In the genomic region with DNA sequence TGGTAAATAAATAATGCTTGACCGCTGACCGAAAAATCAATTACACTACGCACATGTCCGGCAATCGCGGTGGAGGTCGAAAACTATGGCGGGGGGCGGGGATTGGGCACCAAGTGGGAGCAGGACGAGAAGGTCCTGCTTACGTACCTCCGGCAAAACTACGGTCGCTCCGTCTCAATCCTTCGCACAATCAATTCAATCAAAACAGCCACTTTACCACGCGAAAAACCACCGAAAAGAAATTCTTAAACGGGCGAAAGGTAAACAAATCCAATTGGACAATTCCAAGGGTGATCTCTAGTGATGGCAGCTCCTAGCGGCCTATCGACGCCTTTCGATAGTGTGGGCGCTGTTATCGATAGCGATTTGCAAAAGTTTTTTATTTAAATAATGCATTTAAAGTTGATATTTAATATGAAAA, we compare ENCODE assay signal across 1 fruit fly cellular context.
TF ChIP-seq lines count a peak whose summit lies in the region.

Nadsyn (minus strand) TSS at position 304 of the 421 bp plus-strand sequence.

TF ChIP-seq in whole organism, embryonic, 481 proteins besides CTCF, POLR2A, EP300 and RAD21 (continued from another document and continues in another):
- no peak for TF ChIP-seq CG9437 (GFP tag; optimal IDR thresholded peaks at IDR 0.05; lab: Kevin White, UChicago)
- TF ChIP-seq CG7786 (GFP tag; optimal IDR thresholded peaks at IDR 0.05; lab: Kevin White, UChicago), result no peak
- TF ChIP-seq CG10959 (GFP tag; IDR thresholded peaks at IDR 0.05; lab: Robert Waterston, UW), result no peak
- TF ChIP-seq CG6175 (GFP tag; IDR thresholded peaks at IDR 0.05; lab: Robert Waterston, UW), result no peak
- peak; percentile 79 for TF ChIP-seq Doc3 (GFP tag; IDR thresholded peaks at IDR 0.05; lab: Robert Waterston, UW; ENCODE audit: partially characterized antibody)
- no peak for TF ChIP-seq CG4360 (GFP tag; IDR thresholded peaks at IDR 0.05; lab: Robert Waterston, UW)
- TF ChIP-seq ara (GFP tag; IDR thresholded peaks at IDR 0.05; lab: Robert Waterston, UW), result no peak
- TF ChIP-seq CG6272 (GFP tag; IDR thresholded peaks at IDR 0.05; lab: Robert Waterston, UW), result no peak
- no peak for TF ChIP-seq bcd (GFP tag; optimal IDR thresholded peaks at IDR 0.05; lab: Kevin White, UChicago)
- no peak for TF ChIP-seq Tbp (GFP tag; optimal IDR thresholded peaks at IDR 0.05; lab: Kevin White, UChicago)
- no peak for TF ChIP-seq psq (GFP tag; optimal IDR thresholded peaks at IDR 0.05; lab: Kevin White, UChicago)
- TF ChIP-seq CG4617 (GFP tag; optimal IDR thresholded peaks at IDR 0.05; lab: Kevin White, UChicago; ENCODE audit: borderline replicate concordance), result peak; percentile 14
- no peak for TF ChIP-seq zfh2 (GFP tag; optimal IDR thresholded peaks at IDR 0.05; lab: Kevin White, UChicago)
- no peak for TF ChIP-seq BtbVII (GFP tag; optimal IDR thresholded peaks at IDR 0.05; lab: Kevin White, UChicago)
- TF ChIP-seq Mrtf (GFP tag; IDR thresholded peaks at IDR 0.05; lab: Robert Waterston, UW), result no peak
- TF ChIP-seq cg (GFP tag; optimal IDR thresholded peaks at IDR 0.05; lab: Kevin White, UChicago), result no peak
- TF ChIP-seq gro (GFP tag; optimal IDR thresholded peaks at IDR 0.05; lab: Kevin White, UChicago), result no peak
- TF ChIP-seq B-H2 (GFP tag; optimal IDR thresholded peaks at IDR 0.05; lab: Kevin White, UChicago), result no peak
- TF ChIP-seq sr (GFP tag; IDR thresholded peaks at IDR 0.05; lab: Robert Waterston, UW), result no peak
- TF ChIP-seq CG33557 (GFP tag; optimal IDR thresholded peaks at IDR 0.05; lab: Kevin White, UChicago), result no peak
- no peak for TF ChIP-seq CG7372 (GFP tag; IDR thresholded peaks at IDR 0.05; lab: Robert Waterston, UW)
- TF ChIP-seq CG9932 (GFP tag; IDR thresholded peaks at IDR 0.05; lab: Robert Waterston, UW), result 0 out of 2 replicates have a peak, but pooled peaks have one; percentile 17
- TF ChIP-seq CG9609 (GFP tag; optimal IDR thresholded peaks at IDR 0.05; lab: Kevin White, UChicago), result no peak
- no peak for TF ChIP-seq Lhr (GFP tag; optimal IDR thresholded peaks at IDR 0.05; lab: Kevin White, UChicago)
- TF ChIP-seq CG13296 (GFP tag; optimal IDR thresholded peaks at IDR 0.05; lab: Kevin White, UChicago), result no peak
- no peak for TF ChIP-seq CG6765 (GFP tag; optimal IDR thresholded peaks at IDR 0.05; lab: Kevin White, UChicago)
- TF ChIP-seq HLH3B (GFP tag; IDR thresholded peaks at IDR 0.05; lab: Robert Waterston, UW), result no peak
- no peak for TF ChIP-seq Abd-B (GFP tag; optimal IDR thresholded peaks at IDR 0.05; lab: Kevin White, UChicago)
- TF ChIP-seq sisA (GFP tag; IDR thresholded peaks at IDR 0.05; lab: Robert Waterston, UW), result no peak
- TF ChIP-seq ase (GFP tag; IDR thresholded peaks at IDR 0.05; lab: Robert Waterston, UW), result no peak
- no peak for TF ChIP-seq tup (GFP tag; optimal IDR thresholded peaks at IDR 0.05; lab: Kevin White, UChicago)
- TF ChIP-seq slou (GFP tag; optimal IDR thresholded peaks at IDR 0.05; lab: Kevin White, UChicago), result no peak
- TF ChIP-seq Blimp-1 (GFP tag; optimal IDR thresholded peaks at IDR 0.05; lab: Kevin White, UChicago), result no peak
- no peak for TF ChIP-seq seq (GFP tag; IDR thresholded peaks at IDR 0.05; lab: Robert Waterston, UW)
- no peak for TF ChIP-seq HmgZ (tag; optimal IDR thresholded peaks at IDR 0.05; lab: Kevin White, UChicago)
- no peak for TF ChIP-seq Vsx1 (GFP tag; optimal IDR thresholded peaks at IDR 0.05; lab: Kevin White, UChicago)
- TF ChIP-seq twi (tag; optimal IDR thresholded peaks at IDR 0.05; lab: Kevin White, UChicago), result no peak
- TF ChIP-seq CG7271 (tag; optimal IDR thresholded peaks at IDR 0.05; lab: Kevin White, UChicago), result no peak
- no peak for TF ChIP-seq CG5180 (GFP tag; optimal IDR thresholded peaks at IDR 0.05; lab: Kevin White, UChicago)
- no peak for TF ChIP-seq YL-1 (GFP tag; optimal IDR thresholded peaks at IDR 0.05; lab: Kevin White, UChicago)
- TF ChIP-seq CG10209 (GFP tag; optimal IDR thresholded peaks at IDR 0.05; lab: Kevin White, UChicago), result no peak
- no peak for TF ChIP-seq CG6654 (GFP tag; optimal IDR thresholded peaks at IDR 0.05; lab: Kevin White, UChicago)
- TF ChIP-seq CG12769 (tag; optimal IDR thresholded peaks at IDR 0.05; lab: Kevin White, UChicago), result no peak
- TF ChIP-seq so (GFP tag; IDR thresholded peaks at IDR 0.05; lab: Robert Waterston, UW), result no peak
- TF ChIP-seq lov (optimal IDR thresholded peaks at IDR 0.05; lab: Kevin White, UChicago), result no peak
- TF ChIP-seq lov (GFP tag; IDR thresholded peaks at IDR 0.05; lab: Robert Waterston, UW), result no peak
- no peak for TF ChIP-seq bab2 (GFP tag; optimal IDR thresholded peaks at IDR 0.05; lab: Kevin White, UChicago)
- TF ChIP-seq dpn (GFP tag; optimal IDR thresholded peaks at IDR 0.05; lab: Kevin White, UChicago), result no peak
- TF ChIP-seq CG12104 (GFP tag; optimal IDR thresholded peaks at IDR 0.05; lab: Kevin White, UChicago), result no peak
- TF ChIP-seq CG6254 (GFP tag; optimal IDR thresholded peaks at IDR 0.05; lab: Kevin White, UChicago), result no peak
- TF ChIP-seq luna (GFP tag; optimal IDR thresholded peaks at IDR 0.05; lab: Kevin White, UChicago), result no peak
- no peak for TF ChIP-seq Mes4 (GFP tag; optimal IDR thresholded peaks at IDR 0.05; lab: Kevin White, UChicago)
- no peak for TF ChIP-seq unpg (GFP tag; optimal IDR thresholded peaks at IDR 0.05; lab: Kevin White, UChicago)
- no peak for TF ChIP-seq run (tag; optimal IDR thresholded peaks at IDR 0.05; lab: Kevin White, UChicago)
- no peak for TF ChIP-seq CG12071 (GFP tag; optimal IDR thresholded peaks at IDR 0.05; lab: Kevin White, UChicago)
- no peak for TF ChIP-seq CG30431 (GFP tag; optimal IDR thresholded peaks at IDR 0.05; lab: Kevin White, UChicago)
- TF ChIP-seq wdn (GFP tag; IDR thresholded peaks at IDR 0.05; lab: Robert Waterston, UW), result no peak
- peak; percentile 74; the same call in 2 of the 3 replicates for TF ChIP-seq hb (GFP tag; IDR thresholded peaks at IDR 0.05; lab: Robert Waterston, UW; ENCODE audit: partially characterized antibody)
- TF ChIP-seq otp (GFP tag; IDR thresholded peaks at IDR 0.05; lab: Robert Waterston, UW), result no peak
- TF ChIP-seq pb (GFP tag; optimal IDR thresholded peaks at IDR 0.05; lab: Kevin White, UChicago), result no peak
- TF ChIP-seq vvl (GFP tag; IDR thresholded peaks at IDR 0.05; lab: Robert Waterston, UW), result 0 out of 2 replicates have a peak, but pooled peaks have one; percentile 52
- TF ChIP-seq Neu2 (GFP tag; optimal IDR thresholded peaks at IDR 0.05; lab: Kevin White, UChicago; ENCODE audit: borderline replicate concordance), result no peak
- peak; percentile 53 for TF ChIP-seq MESR4 (GFP tag; optimal IDR thresholded peaks at IDR 0.05; lab: Kevin White, UChicago)
- TF ChIP-seq CG18011 (GFP tag; optimal IDR thresholded peaks at IDR 0.05; lab: Kevin White, UChicago), result no peak
- TF ChIP-seq croc (GFP tag; conservative IDR thresholded peaks at IDR 0.05; lab: Robert Waterston, UW), result no peak
- peak; percentile 77 for TF ChIP-seq crol (GFP tag; IDR thresholded peaks at IDR 0.05; lab: Robert Waterston, UW)
- no peak for TF ChIP-seq CG18262 (tag; optimal IDR thresholded peaks at IDR 0.05; lab: Kevin White, UChicago)
- no peak for TF ChIP-seq CG13424 (tag; optimal IDR thresholded peaks at IDR 0.05; lab: Kevin White, UChicago)
- peak; percentile 23 for TF ChIP-seq CG12391 (tag; optimal IDR thresholded peaks at IDR 0.05; lab: Kevin White, UChicago)
- no peak for TF ChIP-seq CG17612 (GFP tag; IDR thresholded peaks at IDR 0.05; lab: Robert Waterston, UW)
- TF ChIP-seq dm (GFP tag; optimal IDR thresholded peaks at IDR 0.05; lab: Kevin White, UChicago), result no peak
- peak; percentile 7 for TF ChIP-seq Sin3A (optimal IDR thresholded peaks at IDR 0.05; lab: Kevin White, UChicago)
- no peak for TF ChIP-seq CG5953 (GFP tag; IDR thresholded peaks at IDR 0.05; lab: Robert Waterston, UW)
- no peak for TF ChIP-seq CG8089 (GFP tag; optimal IDR thresholded peaks at IDR 0.05; lab: Kevin White, UChicago)
- no peak for TF ChIP-seq Hmx (GFP tag; optimal IDR thresholded peaks at IDR 0.05; lab: Kevin White, UChicago)
- no peak for TF ChIP-seq CG17568 (GFP tag; optimal IDR thresholded peaks at IDR 0.05; lab: Kevin White, UChicago)
- no peak for TF ChIP-seq dysf (GFP tag; IDR thresholded peaks at IDR 0.05; lab: Robert Waterston, UW)
- TF ChIP-seq Hr78 (GFP tag; optimal IDR thresholded peaks at IDR 0.05; lab: Kevin White, UChicago), result no peak
- no peak for TF ChIP-seq ash1 (GFP tag; optimal IDR thresholded peaks at IDR 0.05; lab: Kevin White, UChicago)
- no peak for TF ChIP-seq nau (GFP tag; optimal IDR thresholded peaks at IDR 0.05; lab: Kevin White, UChicago)
- no peak for TF ChIP-seq Eip74EF (GFP tag; optimal IDR thresholded peaks at IDR 0.05; lab: Kevin White, UChicago)
- no peak for TF ChIP-seq sim (GFP tag; IDR thresholded peaks at IDR 0.05; lab: Robert Waterston, UW)
- no peak for TF ChIP-seq pho (GFP tag; optimal IDR thresholded peaks at IDR 0.05; lab: Kevin White, UChicago)
- TF ChIP-seq org-1 (GFP tag; optimal IDR thresholded peaks at IDR 0.05; lab: Kevin White, UChicago), result no peak
- no peak for TF ChIP-seq HmgD (GFP tag; optimal IDR thresholded peaks at IDR 0.05; lab: Kevin White, UChicago)
- TF ChIP-seq bsh (GFP tag; optimal IDR thresholded peaks at IDR 0.05; lab: Kevin White, UChicago), result no peak
- no peak for TF ChIP-seq CG11456 (GFP tag; IDR thresholded peaks at IDR 0.05; lab: Robert Waterston, UW)
- TF ChIP-seq slbo (GFP tag; IDR thresholded peaks at IDR 0.05; lab: Robert Waterston, UW), result no peak; the same call in 1 of the 2 replicates
- no peak for TF ChIP-seq CG4820 (GFP tag; optimal IDR thresholded peaks at IDR 0.05; lab: Kevin White, UChicago)
- TF ChIP-seq abd-A (tag; optimal IDR thresholded peaks at IDR 0.05; lab: Kevin White, UChicago), result no peak
- TF ChIP-seq Chrac-16 (GFP tag; optimal IDR thresholded peaks at IDR 0.05; lab: Kevin White, UChicago), result no peak
- no peak for TF ChIP-seq ATbp (GFP tag; optimal IDR thresholded peaks at IDR 0.05; lab: Kevin White, UChicago)
- TF ChIP-seq kay (GFP tag; optimal IDR thresholded peaks at IDR 0.05; lab: Kevin White, UChicago), result no peak
- peak; percentile 82 for TF ChIP-seq BEAF-32 (GFP tag; optimal IDR thresholded peaks at IDR 0.05; lab: Kevin White, UChicago)
- TF ChIP-seq sob (GFP tag; IDR thresholded peaks at IDR 0.05; lab: Robert Waterston, UW), result no peak
- peak; percentile 70 for TF ChIP-seq inv (GFP tag; IDR thresholded peaks at IDR 0.05; lab: Robert Waterston, UW; ENCODE audit: partially characterized antibody)
- TF ChIP-seq pan (optimal IDR thresholded peaks at IDR 0.05; lab: Kevin White, UChicago), result no peak
- TF ChIP-seq pan (GFP tag; optimal IDR thresholded peaks at IDR 0.05 in 1 of 2, IDR thresholded peaks at IDR 0.05 in 1 of 2), result no peak
- no peak for TF ChIP-seq Dad (GFP tag; optimal IDR thresholded peaks at IDR 0.05; lab: Kevin White, UChicago)
- no peak for TF ChIP-seq chm (GFP tag; IDR thresholded peaks at IDR 0.05; lab: Robert Waterston, UW)
- no peak for TF ChIP-seq gsb (GFP tag; IDR thresholded peaks at IDR 0.05; lab: Robert Waterston, UW)
- no peak for TF ChIP-seq Stat92E (GFP tag; optimal IDR thresholded peaks at IDR 0.05; lab: Kevin White, UChicago)
- peak; percentile 25 for TF ChIP-seq Ets97D (GFP tag; optimal IDR thresholded peaks at IDR 0.05; lab: Kevin White, UChicago)
- TF ChIP-seq D19A (tag; optimal IDR thresholded peaks at IDR 0.05; lab: Kevin White, UChicago), result no peak
- TF ChIP-seq CG34376 (GFP tag; optimal IDR thresholded peaks at IDR 0.05; lab: Kevin White, UChicago), result no peak
- TF ChIP-seq CG8478 (optimal IDR thresholded peaks at IDR 0.05; lab: Kevin White, UChicago), result no peak
- TF ChIP-seq ftz-f1 (GFP tag; optimal IDR thresholded peaks at IDR 0.05; lab: Kevin White, UChicago), result peak; percentile 74
- no peak for TF ChIP-seq cato (GFP tag; optimal IDR thresholded peaks at IDR 0.05; lab: Kevin White, UChicago; ENCODE audit: borderline replicate concordance)
- TF ChIP-seq Trl (optimal IDR thresholded peaks at IDR 0.05; lab: Kevin White, UChicago), result no peak
- TF ChIP-seq Trl (GFP tag; optimal IDR thresholded peaks at IDR 0.05; lab: Kevin White, UChicago), result no peak
- no peak for TF ChIP-seq Sry-β (GFP tag; optimal IDR thresholded peaks at IDR 0.05; lab: Kevin White, UChicago)
- TF ChIP-seq CG10565 (GFP tag; optimal IDR thresholded peaks at IDR 0.05; lab: Kevin White, UChicago), result no peak
- no peak for TF ChIP-seq NK7.1 (GFP tag; optimal IDR thresholded peaks at IDR 0.05; lab: Kevin White, UChicago)
- no peak for TF ChIP-seq fd96Cb (tag; optimal IDR thresholded peaks at IDR 0.05; lab: Kevin White, UChicago)
- no peak for TF ChIP-seq CG10147 (GFP tag; optimal IDR thresholded peaks at IDR 0.05; lab: Kevin White, UChicago)
- TF ChIP-seq salm (tag; optimal IDR thresholded peaks at IDR 0.05; lab: Kevin White, UChicago), result no peak
- TF ChIP-seq Dfd (GFP tag; optimal IDR thresholded peaks at IDR 0.05; lab: Kevin White, UChicago), result no peak
- TF ChIP-seq CG17802 (tag; optimal IDR thresholded peaks at IDR 0.05; lab: Kevin White, UChicago), result no peak
- TF ChIP-seq btn (GFP tag; optimal IDR thresholded peaks at IDR 0.05; lab: Kevin White, UChicago), result no peak
- no peak for TF ChIP-seq CG18619 (GFP tag; optimal IDR thresholded peaks at IDR 0.05; lab: Kevin White, UChicago)
- TF ChIP-seq insv (GFP tag; optimal IDR thresholded peaks at IDR 0.05; lab: Kevin White, UChicago), result peak; percentile 59 to 93
- no peak for TF ChIP-seq hth (optimal IDR thresholded peaks at IDR 0.05; lab: Kevin White, UChicago)
- TF ChIP-seq pum (GFP tag; optimal IDR thresholded peaks at IDR 0.05; lab: Kevin White, UChicago), result no peak
- no peak for TF ChIP-seq Ptx1 (GFP tag; IDR thresholded peaks at IDR 0.05; lab: Robert Waterston, UW)
- no peak for TF ChIP-seq CG31224 (GFP tag; IDR thresholded peaks at IDR 0.05; lab: Robert Waterston, UW)
- no peak for TF ChIP-seq CG31441 (GFP tag; IDR thresholded peaks at IDR 0.05; lab: Robert Waterston, UW)
- no peak for TF ChIP-seq Sox100B (GFP tag; optimal IDR thresholded peaks at IDR 0.05; lab: Kevin White, UChicago)
- no peak for TF ChIP-seq CG7928 (GFP tag; optimal IDR thresholded peaks at IDR 0.05; lab: Kevin White, UChicago)
- no peak for TF ChIP-seq CG32532 (GFP tag; IDR thresholded peaks at IDR 0.05; lab: Robert Waterston, UW)
- TF ChIP-seq gt (GFP tag; IDR thresholded peaks at IDR 0.05; lab: Robert Waterston, UW), result no peak
- peak; percentile 77 for TF ChIP-seq CG34224 (GFP tag; IDR thresholded peaks at IDR 0.05; lab: Robert Waterston, UW; ENCODE audit: partially characterized antibody)
- TF ChIP-seq Pdp1 (GFP tag; optimal IDR thresholded peaks at IDR 0.05; lab: Kevin White, UChicago), result no peak
- TF ChIP-seq CG4424 (GFP tag; optimal IDR thresholded peaks at IDR 0.05; lab: Kevin White, UChicago), result no peak
- TF ChIP-seq CG3838 (GFP tag; optimal IDR thresholded peaks at IDR 0.05; lab: Kevin White, UChicago), result no peak
